Fruit fly (Drosophila melanogaster) whole organism, prepupa: Measurements from ENCODE around the gene CG14990.

ENCODE experiments used
- CG1621 ChIP-seq: fragments of 200-800 bp; sonication (Bioruptor generic); optimal IDR thresholded peaks from 3 replicates; lab custom pipeline; 2018; ENCODE audit warnings: missing biosample characterization, mild to moderate bottlenecking, missing genetic modification characterization
- Ets21C ChIP-seq: fragments of 200-800 bp; sonication (Bioruptor generic); optimal IDR thresholded peaks from 3 replicates; lab custom pipeline; 2016; ENCODE audit warnings: missing biosample characterization, missing genetic modification characterization
- Hr4 ChIP-seq: fragments of 200-800 bp; sonication (Bioruptor generic); optimal IDR thresholded peaks from 3 replicates; lab custom pipeline; 2016; ENCODE audit warnings: missing biosample characterization, missing genetic modification characterization
- pdm3 ChIP-seq: fragments of 200-800 bp; sonication (Bioruptor generic); optimal IDR thresholded peaks from 3 replicates; lab custom pipeline; 2016; ENCODE audit warnings: missing biosample characterization, missing genetic modification characterization
- spab ChIP-seq: fragments of 200-800 bp; sonication (Bioruptor generic); optimal IDR thresholded peaks from 2 replicates; lab custom pipeline; 2017; ENCODE audit warnings: missing biosample characterization, mild to moderate bottlenecking, missing genetic modification characterization, missing genetic modification reagents

- TF ChIP-seq CG1621, result no peak
- no peak for TF ChIP-seq Hr4
- TF ChIP-seq spab (GFP tag; lab: Kevin White, UChicago), result no peak
- TF ChIP-seq pdm3, result no peak
- TF ChIP-seq Ets21C (GFP tag; lab: Kevin White, UChicago), result no peak
These were observed 25.3 kb downstream of the CG14990 start for dm6 chr3L:4118339-4118738.
